Worm (Caenorhabditis elegans) whole organism, late embryonic: ENCODE data around the gene M04D8.8.

Source experiments
- C08G9.2 ChIP-seq: sonication (generic microtip); optimal IDR thresholded peaks from 2 replicates; lab custom pipeline; 2016; ENCODE audit warnings: mild to moderate bottlenecking, missing genetic modification characterization, moderate library complexity, missing compliant biosample characterization
- Y22D7AL.16 ChIP-seq: sonication (generic microtip); optimal IDR thresholded peaks from 2 replicates; lab custom pipeline; 2016; ENCODE audit warnings: missing genetic modification characterization, missing compliant biosample characterization
- ama-1 ChIP-seq: fragments of 150-350 bp; optimal IDR thresholded peaks from 2 replicates; lab custom pipeline; 2014
- ceh-22 ChIP-seq: sonication (generic microtip); optimal IDR thresholded peaks from 2 replicates; lab custom pipeline; 2017; ENCODE audit warnings: missing biosample characterization, missing genetic modification characterization
- che-1 ChIP-seq: sonication (generic microtip); optimal IDR thresholded peaks from 2 replicates; lab custom pipeline; 2016; ENCODE audit warnings: mild to moderate bottlenecking, missing genetic modification characterization, missing compliant biosample characterization
- hlh-6 ChIP-seq: sonication (generic microtip); optimal IDR thresholded peaks from 2 replicates; lab custom pipeline; 2016; ENCODE audit warnings: missing genotype, missing genetic modification characterization, missing compliant biosample characterization
- lim-6 ChIP-seq: sonication (generic microtip); optimal IDR thresholded peaks from 2 replicates; lab custom pipeline; 2016; ENCODE audit warnings: missing genetic modification characterization, missing compliant biosample characterization
- mec-3 ChIP-seq: sonication (generic microtip); optimal IDR thresholded peaks from 2 replicates; lab custom pipeline; 2016; ENCODE audit warnings: borderline replicate concordance, missing genetic modification characterization, missing compliant biosample characterization
- pqm-1 ChIP-seq: sonication (generic microtip); optimal IDR thresholded peaks from 2 replicates; lab custom pipeline; 2016; ENCODE audit warnings: missing genetic modification characterization, missing compliant biosample characterization
- pros-1 ChIP-seq: fragments of 150-350 bp; optimal IDR thresholded peaks from 2 replicates; lab custom pipeline; 2014; ENCODE audit warnings: missing biosample characterization, missing genetic modification reagents, missing genetic modification characterization
- ref-2 ChIP-seq: sonication (generic microtip); optimal IDR thresholded peaks from 2 replicates; lab custom pipeline; 2016; ENCODE audit warnings: missing genetic modification characterization, missing compliant biosample characterization
- rnt-1 ChIP-seq: sonication (generic microtip); optimal IDR thresholded peaks from 2 replicates; lab custom pipeline; 2016; ENCODE audit warnings: missing genetic modification characterization, missing compliant biosample characterization
- tbx-2 ChIP-seq: sonication (generic microtip); optimal IDR thresholded peaks from 2 replicates; lab custom pipeline; 2016; ENCODE audit warnings: missing genetic modification characterization, missing compliant biosample characterization

DNA sequence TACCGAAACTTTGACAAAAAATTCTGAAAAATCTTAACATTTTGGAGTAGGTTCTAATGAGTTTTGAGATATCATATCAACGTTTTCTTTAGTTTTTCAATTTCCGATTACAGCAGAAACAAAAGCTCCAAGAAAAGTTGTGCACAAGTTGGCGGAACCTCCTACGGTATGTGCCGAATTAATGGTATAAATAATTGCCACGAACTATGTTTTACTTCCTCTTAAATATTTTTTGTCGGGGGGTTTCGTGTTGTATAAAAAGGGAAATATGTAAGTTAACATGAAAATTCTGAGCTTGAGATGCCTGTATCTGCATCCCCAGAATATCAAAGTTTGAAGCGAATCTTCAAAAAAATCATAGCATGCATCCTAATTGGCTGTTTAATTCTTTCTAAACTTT, at the start of gene M04D8.8:
- TF ChIP-seq pros-1 (tag; lab: Kevin White, UChicago) (no peak), ama-1 (lab: Kevin White, UChicago) (no peak), hlh-6 (no peak), mec-3 (tag; lab: Kevin White, UChicago) (no peak), pqm-1 (tag; lab: Kevin White, UChicago) (no peak), C08G9.2 (tag; lab: Kevin White, UChicago) (no peak), che-1 (tag; lab: Kevin White, UChicago) (no peak), tbx-2 (tag; lab: Kevin White, UChicago) (no peak), ref-2 (tag; lab: Kevin White, UChicago) (no peak), lim-6 (no peak), rnt-1 (tag; lab: Kevin White, UChicago) (no peak), ceh-22 (tag; lab: Kevin White, UChicago) (no peak), Y22D7AL.16 (tag; lab: Kevin White, UChicago) (no peak)
